Fruit fly (Drosophila melanogaster) whole organism, prepupa: ENCODE measurements around the gene Gr93a.

Experiments
- Blimp-1 ChIP-seq: fragments of 200-800 bp; sonication (Bioruptor generic); optimal IDR thresholded peaks from 3 replicates; lab custom pipeline; 2017; ENCODE audit warnings: missing biosample characterization, missing genetic modification characterization, mild to moderate bottlenecking, moderate library complexity, missing genetic modification reagents
- CG10631 ChIP-seq: fragments of 200-800 bp; sonication (Bioruptor generic); optimal IDR thresholded peaks from 2 replicates; lab custom pipeline; 2016; ENCODE audit warnings: missing biosample characterization, missing genetic modification characterization
- CG10669 ChIP-seq: fragments of 200-800 bp; sonication (Bioruptor generic); optimal IDR thresholded peaks from 3 replicates; lab custom pipeline; 2018; ENCODE audit warnings: missing biosample characterization, mild to moderate bottlenecking, missing genetic modification characterization, moderate library complexity
- CG11294 ChIP-seq: fragments of 200-800 bp; sonication (Bioruptor generic); IDR thresholded peaks from 2 replicates; pipeline ENCODE4 v1.3.6; 2022; ENCODE audit warnings: missing biosample characterization, missing genetic modification characterization
- CG11902 ChIP-seq: fragments of 200-800 bp; sonication (Bioruptor generic); optimal IDR thresholded peaks from 3 replicates; lab custom pipeline; 2016; ENCODE audit warnings: missing biosample characterization, missing genetic modification characterization
- CG15336 ChIP-seq: fragments of 200-800 bp; sonication (Bioruptor generic); IDR thresholded peaks from 2 replicates; pipeline ENCODE4 v1.3.6; 2022; ENCODE audit warnings: missing biosample characterization, missing genetic modification characterization
- CG1621 ChIP-seq: fragments of 200-800 bp; sonication (Bioruptor generic); optimal IDR thresholded peaks from 3 replicates; lab custom pipeline; 2018; ENCODE audit warnings: missing biosample characterization, mild to moderate bottlenecking, missing genetic modification characterization
- CG16779 ChIP-seq: fragments of 200-800 bp; sonication (Bioruptor generic); optimal IDR thresholded peaks from 3 replicates; lab custom pipeline; 2017; ENCODE audit warnings: missing biosample characterization, mild to moderate bottlenecking, missing genetic modification characterization
- CG3032 ChIP-seq: fragments of 200-800 bp; optimal IDR thresholded peaks from 2 replicates; lab custom pipeline; 2019; ENCODE audit warnings: missing biosample characterization, mild to moderate bottlenecking, missing genetic modification characterization, moderate library complexity
- CG31627 ChIP-seq: fragments of 200-800 bp; sonication (Bioruptor generic); optimal IDR thresholded peaks from 3 replicates; lab custom pipeline; 2016; ENCODE audit warnings: missing biosample characterization, missing genetic modification characterization
- CG32006 ChIP-seq: fragments of 200-800 bp; sonication (Bioruptor generic); optimal IDR thresholded peaks from 3 replicates; lab custom pipeline; 2017; ENCODE audit warnings: missing biosample characterization, mild to moderate bottlenecking, missing genetic modification characterization
- CG34406 ChIP-seq: fragments of 200-800 bp; sonication (Bioruptor generic); optimal IDR thresholded peaks from 3 replicates; lab custom pipeline; 2016; ENCODE audit warnings: missing biosample characterization, missing genetic modification characterization
- CG3919 ChIP-seq: fragments of 200-800 bp; sonication (Bioruptor generic); optimal IDR thresholded peaks from 3 replicates; lab custom pipeline; 2016; ENCODE audit warnings: missing biosample characterization, missing genetic modification characterization
- CG4318 ChIP-seq: fragments of 200-800 bp; sonication (Bioruptor generic); optimal IDR thresholded peaks from 3 replicates; lab custom pipeline; 2017; ENCODE audit warnings: missing biosample characterization, mild to moderate bottlenecking, missing genetic modification characterization
- CG6792 ChIP-seq: fragments of 200-800 bp; sonication (Bioruptor generic); optimal IDR thresholded peaks from 3 replicates; lab custom pipeline; 2016; ENCODE audit warnings: missing biosample characterization, missing genetic modification characterization
- CG6854 ChIP-seq: fragments of 200-800 bp; sonication (Bioruptor generic); optimal IDR thresholded peaks from 2 replicates; lab custom pipeline; 2017; ENCODE audit warnings: missing biosample characterization, mild to moderate bottlenecking, missing genetic modification characterization
- CG7368 ChIP-seq: fragments of 200-800 bp; sonication (Bioruptor generic); optimal IDR thresholded peaks from 3 replicates; lab custom pipeline; 2016; ENCODE audit warnings: missing biosample characterization, missing genetic modification characterization
- CG8119 ChIP-seq: fragments of 200-800 bp; sonication (Bioruptor generic); IDR thresholded peaks from 3 replicates; pipeline ENCODE4 v1.3.6; 2022; ENCODE audit warnings: missing biosample characterization, missing genetic modification characterization
- CG8632 ChIP-seq: fragments of 200-800 bp; sonication (Bioruptor generic); optimal IDR thresholded peaks from 3 replicates; lab custom pipeline; 2016; ENCODE audit warnings: missing biosample characterization, missing genetic modification characterization
- CG9139 ChIP-seq: fragments of 200-800 bp; sonication (Bioruptor generic); optimal IDR thresholded peaks from 3 replicates; lab custom pipeline; 2017; ENCODE audit warnings: missing biosample characterization, mild to moderate bottlenecking, missing genetic modification characterization
- Eip75B ChIP-seq: fragments of 200-800 bp; sonication (Bioruptor generic); optimal IDR thresholded peaks from 3 replicates; lab custom pipeline; 2016; ENCODE audit warnings: missing biosample characterization, missing genetic modification characterization
- Eip93F ChIP-seq: fragments of 200-800 bp; sonication (Bioruptor generic); optimal IDR thresholded peaks from 2 replicates; lab custom pipeline; 2016; ENCODE audit warnings: missing biosample characterization, mild to moderate bottlenecking, missing genetic modification characterization
- Ets21C ChIP-seq: fragments of 200-800 bp; sonication (Bioruptor generic); optimal IDR thresholded peaks from 3 replicates; lab custom pipeline; 2016; ENCODE audit warnings: missing biosample characterization, missing genetic modification characterization
- Ets96B ChIP-seq: fragments of 200-800 bp; optimal IDR thresholded peaks from 2 replicates; lab custom pipeline; 2019; ENCODE audit warnings: missing biosample characterization, mild to moderate bottlenecking, missing genetic modification characterization, moderate library complexity
- Gug ChIP-seq: fragments of 200-800 bp; sonication (Bioruptor generic); IDR thresholded peaks from 2 replicates; pipeline ENCODE4 v1.3.6; 2022; ENCODE audit warnings: missing biosample characterization, missing genetic modification characterization
- Hr38 ChIP-seq: sonication (Bioruptor generic); optimal IDR thresholded peaks from 2 replicates; lab custom pipeline; 2016; ENCODE audit warnings: missing biosample characterization, missing genetic modification characterization
- Hr39 ChIP-seq: fragments of 200-800 bp; sonication (Bioruptor generic); optimal IDR thresholded peaks from 2 replicates; lab custom pipeline; 2016; ENCODE audit warnings: missing biosample characterization, missing genetic modification characterization
- Hr4 ChIP-seq: fragments of 200-800 bp; sonication (Bioruptor generic); optimal IDR thresholded peaks from 3 replicates; lab custom pipeline; 2016; ENCODE audit warnings: missing biosample characterization, missing genetic modification characterization
- Lpt ChIP-seq: fragments of 200-800 bp; sonication (Bioruptor generic); optimal IDR thresholded peaks from 3 replicates; lab custom pipeline; 2016; ENCODE audit warnings: missing biosample characterization, missing genetic modification characterization
- Met ChIP-seq: fragments of 200-800 bp; sonication (Bioruptor generic); optimal IDR thresholded peaks from 3 replicates; lab custom pipeline; 2016; ENCODE audit warnings: missing biosample characterization, missing genetic modification characterization
- OdsH ChIP-seq: fragments of 200-800 bp; sonication (Bioruptor generic); optimal IDR thresholded peaks from 3 replicates; lab custom pipeline; 2016; ENCODE audit warnings: missing biosample characterization, missing genetic modification characterization
- Sox14 ChIP-seq: fragments of 200-800 bp; sonication (Bioruptor generic); optimal IDR thresholded peaks from 3 replicates; lab custom pipeline; 2016; ENCODE audit warnings: missing biosample characterization, missing genetic modification characterization
- achi ChIP-seq: fragments of 200-800 bp; sonication (Bioruptor generic); optimal IDR thresholded peaks from 3 replicates; lab custom pipeline; 2016; ENCODE audit warnings: missing biosample characterization, missing genetic modification characterization
- cyc ChIP-seq: fragments of 200-800 bp; sonication (Bioruptor generic); optimal IDR thresholded peaks from 3 replicates; lab custom pipeline; 2016; ENCODE audit warnings: missing biosample characterization, missing genetic modification characterization
- dac ChIP-seq: fragments of 200-800 bp; sonication (Bioruptor generic); optimal IDR thresholded peaks from 2 replicates; lab custom pipeline; 2017; ENCODE audit warnings: missing biosample characterization, mild to moderate bottlenecking, missing genetic modification characterization
- dsx ChIP-seq: fragments of 200-800 bp; optimal IDR thresholded peaks from 3 replicates; lab custom pipeline; 2019; ENCODE audit warnings: missing biosample characterization, mild to moderate bottlenecking, missing genetic modification characterization, moderate library complexity; ENCODE audit not compliant: poor library complexity, severe bottlenecking
- eg ChIP-seq: fragments of 200-800 bp; sonication (Bioruptor generic); IDR thresholded peaks from 3 replicates; pipeline ENCODE4 v1.3.6; 2022; ENCODE audit warnings: missing biosample characterization, missing genetic modification characterization
- fd59A ChIP-seq: fragments of 200-800 bp; sonication (Bioruptor generic); optimal IDR thresholded peaks from 2 replicates; lab custom pipeline; 2017; ENCODE audit warnings: missing biosample characterization, mild to moderate bottlenecking, missing genetic modification characterization, missing genetic modification reagents
- fd85E ChIP-seq: fragments of 200-800 bp; sonication (Bioruptor generic); optimal IDR thresholded peaks from 3 replicates; lab custom pipeline; 2016; ENCODE audit warnings: missing biosample characterization, missing genetic modification characterization
- net ChIP-seq: fragments of 200-800 bp; sonication (Bioruptor generic); optimal IDR thresholded peaks from 3 replicates; lab custom pipeline; 2016; ENCODE audit warnings: missing biosample characterization, missing genetic modification characterization
- pdm3 ChIP-seq: fragments of 200-800 bp; sonication (Bioruptor generic); optimal IDR thresholded peaks from 3 replicates; lab custom pipeline; 2016; ENCODE audit warnings: missing biosample characterization, missing genetic modification characterization
- topi ChIP-seq: fragments of 200-800 bp; sonication (Bioruptor generic); optimal IDR thresholded peaks from 3 replicates; lab custom pipeline; 2016; ENCODE audit warnings: missing biosample characterization, missing genetic modification characterization
- vri ChIP-seq: fragments of 200-800 bp; sonication (Bioruptor generic); optimal IDR thresholded peaks from 3 replicates; lab custom pipeline; 2016; ENCODE audit warnings: missing biosample characterization, mild to moderate bottlenecking, missing genetic modification characterization

Gene Gr93a

dm6 chr3R:21852579-21853233 is 20.4 kb downstream of the Gr93a start (continued):
- peak; percentile 60 for TF ChIP-seq Sox14 (GFP tag; lab: Kevin White, UChicago)
- TF ChIP-seq cyc (GFP tag; lab: Kevin White, UChicago), result no peak
- TF ChIP-seq Ets96B (tag; lab: Kevin White, UChicago), result peak; percentile 30
- peak; percentile 48 for TF ChIP-seq CG10669 (GFP tag; lab: Kevin White, UChicago)
- TF ChIP-seq CG6854 (GFP tag; lab: Kevin White, UChicago), result peak; percentile 2
- TF ChIP-seq CG11294 (GFP tag; lab: Robert Waterston, UW), result no peak
- TF ChIP-seq Hr39 (GFP tag; lab: Kevin White, UChicago), result no peak
- peak; percentile 26 for TF ChIP-seq fd59A (GFP tag; lab: Kevin White, UChicago)
- peak; percentile 11 for TF ChIP-seq Hr4 (GFP tag; lab: Kevin White, UChicago)
- TF ChIP-seq CG3919 (GFP tag; lab: Kevin White, UChicago), result peak; percentile 13
- TF ChIP-seq topi (GFP tag; lab: Kevin White, UChicago), result no peak
- no peak for TF ChIP-seq Blimp-1 (GFP tag; lab: Kevin White, UChicago)
- TF ChIP-seq CG8119 (GFP tag; lab: Robert Waterston, UW), result 0 out of 3 replicates have a peak, but pooled peaks have one; percentile 12
- no peak for TF ChIP-seq CG6792 (GFP tag; lab: Kevin White, UChicago)
- TF ChIP-seq CG11902 (GFP tag; lab: Kevin White, UChicago), result no peak
- no peak for TF ChIP-seq CG9139 (GFP tag; lab: Kevin White, UChicago)
- TF ChIP-seq vri (GFP tag; lab: Kevin White, UChicago), result peak; percentile 40
- no peak for TF ChIP-seq Hr38 (GFP tag; lab: Kevin White, UChicago)
- peak; percentile 27 for TF ChIP-seq pdm3 (GFP tag; lab: Kevin White, UChicago)
- no peak for TF ChIP-seq CG4318 (GFP tag; lab: Kevin White, UChicago)
- no peak for TF ChIP-seq Met (GFP tag; lab: Kevin White, UChicago)
- no peak for TF ChIP-seq CG34406 (GFP tag; lab: Kevin White, UChicago)
- peak; percentile 30 for TF ChIP-seq CG10631 (GFP tag; lab: Kevin White, UChicago)
- TF ChIP-seq Ets21C, result no peak
- TF ChIP-seq CG15336, result 0 out of 2 replicates have a peak, but pooled peaks have one; percentile 15
- no peak for TF ChIP-seq CG1621 (tag; lab: Kevin White, UChicago)
- TF ChIP-seq achi (GFP tag; lab: Kevin White, UChicago), result no peak
- TF ChIP-seq OdsH (GFP tag; lab: Kevin White, UChicago), result no peak
- TF ChIP-seq net (GFP tag; lab: Kevin White, UChicago), result no peak
- no peak for TF ChIP-seq CG16779
- no peak for TF ChIP-seq CG7368 (GFP tag; lab: Kevin White, UChicago)

dm6 chr3R:21853618-21854573 is 21.6 kb downstream of the Gr93a start:
- peak; percentile 31 for TF ChIP-seq CG6792 (GFP tag; lab: Kevin White, UChicago)
- TF ChIP-seq achi (GFP tag; lab: Kevin White, UChicago), result peak; percentile 6
- peak; percentile 7 for TF ChIP-seq CG10669 (GFP tag; lab: Kevin White, UChicago)
- TF ChIP-seq pdm3 (GFP tag; lab: Kevin White, UChicago), result peak; percentile 38
- TF ChIP-seq fd85E (GFP tag; lab: Kevin White, UChicago), result peak; percentile 51
- TF ChIP-seq vri (GFP tag; lab: Kevin White, UChicago), result peak; percentile 82
- TF ChIP-seq CG8632, result peak; percentile 61
- no peak for TF ChIP-seq CG11902 (GFP tag; lab: Kevin White, UChicago)
- TF ChIP-seq topi (GFP tag; lab: Kevin White, UChicago), result peak; percentile 26
- peak; percentile 6 for TF ChIP-seq cyc (GFP tag; lab: Kevin White, UChicago)
- peak; percentile 71 for TF ChIP-seq CG6854 (GFP tag; lab: Kevin White, UChicago)
- TF ChIP-seq Lpt (GFP tag; lab: Kevin White, UChicago), result peak; percentile 64
- peak; percentile 40 for TF ChIP-seq dsx (GFP tag; lab: Kevin White, UChicago)
- peak; percentile 75 for TF ChIP-seq CG9139 (GFP tag; lab: Kevin White, UChicago)
- TF ChIP-seq Gug, result no peak
- TF ChIP-seq CG31627 (GFP tag; lab: Kevin White, UChicago), result no peak
- peak; percentile 16 for TF ChIP-seq CG3032
- TF ChIP-seq CG3919 (GFP tag; lab: Kevin White, UChicago), result peak; percentile 50
- peak; percentile 43 for TF ChIP-seq net (GFP tag; lab: Kevin White, UChicago)
- TF ChIP-seq dac (GFP tag; lab: Kevin White, UChicago), result no peak
- TF ChIP-seq eg, result peak; percentile 81
- TF ChIP-seq Sox14 (GFP tag; lab: Kevin White, UChicago), result peak; percentile 38
- TF ChIP-seq Blimp-1 (GFP tag; lab: Kevin White, UChicago), result peak; percentile 15
- TF ChIP-seq CG1621 (tag; lab: Kevin White, UChicago), result peak; percentile 19
- TF ChIP-seq Met (GFP tag; lab: Kevin White, UChicago), result peak; percentile 34
- TF ChIP-seq Eip75B (GFP tag; lab: Kevin White, UChicago), result peak; percentile 76
- peak; percentile 78 for TF ChIP-seq Eip93F (GFP tag; lab: Kevin White, UChicago)
- no peak for TF ChIP-seq CG4318 (GFP tag; lab: Kevin White, UChicago)
- no peak for TF ChIP-seq CG32006
